In genomic region chrV:13782190-13782589, ce11 we compare ENCODE assay signal across 1 worm cellular context.
TF ChIP-seq lines count a peak whose summit lies in the region.

decr-1.1 (plus strand) TSS chrV:13782399.

TF ChIP-seq in whole organism, L4 larva, 104 proteins besides CTCF, POLR2A, EP300 and RAD21 (continued from another document):
- peak; percentile 17 for TF ChIP-seq dve-1 (tag; optimal IDR thresholded peaks at IDR 0.05; lab: Kevin White, UChicago; ENCODE audit: insufficient read depth)
- TF ChIP-seq nhr-10 (tag; optimal IDR thresholded peaks at IDR 0.05; lab: Kevin White, UChicago): peak; percentile 19
- no peak for TF ChIP-seq lin-39 (tag; optimal IDR thresholded peaks at IDR 0.05; lab: Kevin White, UChicago)
- no peak for TF ChIP-seq dmd-8 (GFP tag; IDR thresholded peaks at IDR 0.05; lab: Robert Waterston, UW)
- TF ChIP-seq mxl-3 (GFP tag; optimal IDR thresholded peaks at IDR 0.05; lab: Kevin White, UChicago): no peak
- TF ChIP-seq ceh-44 (GFP tag; IDR thresholded peaks at IDR 0.05; lab: Robert Waterston, UW): no peak
- TF ChIP-seq hlh-11 (tag; optimal IDR thresholded peaks at IDR 0.05; lab: Kevin White, UChicago): peak; percentile 20
- no peak for TF ChIP-seq zfp-2 (tag; optimal IDR thresholded peaks at IDR 0.05; lab: Kevin White, UChicago)
- TF ChIP-seq mdl-1 (tag; optimal IDR thresholded peaks at IDR 0.05; lab: Kevin White, UChicago): no peak
- TF ChIP-seq R02D3.7 (tag; optimal IDR thresholded peaks at IDR 0.05; lab: Kevin White, UChicago): no peak
- no peak for TF ChIP-seq daf-8 (GFP tag; IDR thresholded peaks at IDR 0.05; lab: Robert Waterston, UW)
